Worm (Caenorhabditis elegans): ENCODE measurements around the gene F38A1.8.

- TF ChIP-seq zag-1 (tag; optimal IDR thresholded peaks at IDR 0.05) (no peak), nhr-76 (tag; optimal IDR thresholded peaks at IDR 0.05) (no peak), fkh-10 (GFP tag; optimal IDR thresholded peaks at IDR 0.05) (no peak), nhr-12 (tag; optimal IDR thresholded peaks at IDR 0.05) (no peak), unc-130 (tag; optimal IDR thresholded peaks at IDR 0.05) (no peak), lin-13 (GFP tag; optimal IDR thresholded peaks at IDR 0.05) (no peak), unc-62 (GFP tag; optimal IDR thresholded peaks at IDR 0.05) (no peak), snpc-4 (tag; optimal IDR thresholded peaks at IDR 0.05) (peak; percentile 53), aly-2 (tag; optimal IDR thresholded peaks at IDR 0.05) (no peak), ama-1 (optimal IDR thresholded peaks at IDR 0.05) (no peak), ceh-8 (GFP tag; optimal IDR thresholded peaks at IDR 0.05) (no peak), nhr-90 (tag; optimal IDR thresholded peaks at IDR 0.05; ENCODE audit: poor library complexity) (no peak)
These were observed 20.8 kb upstream of the F38A1.8 start for ce11 chrIV:1260474-1260873.
